Worm (Caenorhabditis elegans): Measurements from ENCODE around the gene F32D1.8.

- TF ChIP-seq cey-2 (tag; optimal IDR thresholded peaks at IDR 0.05; ENCODE audit: borderline replicate concordance, insufficient read depth) (no peak), lsy-2 (tag; optimal IDR thresholded peaks at IDR 0.05) (no peak), pqm-1 (tag; optimal IDR thresholded peaks at IDR 0.05) (no peak), ztf-7 (tag; optimal IDR thresholded peaks at IDR 0.05) (no peak), lin-39 (tag; optimal IDR thresholded peaks at IDR 0.05) (no peak), lin-15B (tag; optimal IDR thresholded peaks at IDR 0.05) (no peak), egl-27 (tag; optimal IDR thresholded peaks at IDR 0.05) (no peak), ztf-11 (tag; optimal IDR thresholded peaks at IDR 0.05) (no peak), nhr-76 (tag; optimal IDR thresholded peaks at IDR 0.05) (no peak), attf-4 (tag; optimal IDR thresholded peaks at IDR 0.05) (no peak), madf-5 (GFP tag; IDR thresholded peaks at IDR 0.05) (no peak)
Measured at ce11 chrV:4330820-4331219, 46.7 kb downstream of the F32D1.8 start.

All from whole organism, L4 larva.